Worm (Caenorhabditis elegans) whole organism, mixed stage, embryonic: ENCODE data around the gene grl-7.

Source experiments
- M03D4.4 ChIP-seq: sonication (generic microtip); optimal IDR thresholded peaks from 2 replicates; lab custom pipeline; 2017; ENCODE audit warnings: mild to moderate bottlenecking, missing genetic modification characterization, missing compliant biosample characterization
- bed-3 ChIP-seq: fragments of 200-800 bp; sonication (Bioruptor generic); optimal IDR thresholded peaks from 3 replicates; lab custom pipeline; 2018; ENCODE audit warnings: mild to moderate bottlenecking, missing genetic modification characterization, moderate library complexity, missing compliant biosample characterization
- blmp-1 ChIP-seq: fragments of 150-350 bp; optimal IDR thresholded peaks from 2 replicates; lab custom pipeline; 2014; ENCODE audit warnings: missing biosample characterization, missing genetic modification characterization
- ceh-39 ChIP-seq: fragments of 150-350 bp; optimal IDR thresholded peaks from 2 replicates; lab custom pipeline; 2014; ENCODE audit warnings: missing biosample characterization, missing genetic modification characterization
- ceh-43 ChIP-seq: fragments of 200-800 bp; sonication (Bioruptor generic); optimal IDR thresholded peaks from 2 replicates; lab custom pipeline; 2018; ENCODE audit warnings: mild to moderate bottlenecking, missing genetic modification characterization, moderate library complexity, missing compliant biosample characterization
- ceh-83 ChIP-seq: fragments of 200-800 bp; sonication (Bioruptor generic); optimal IDR thresholded peaks from 2 replicates; lab custom pipeline; 2018; ENCODE audit warnings: mild to moderate bottlenecking, missing genetic modification characterization, missing compliant biosample characterization
- ces-1 ChIP-seq: fragments of 150-350 bp; optimal IDR thresholded peaks from 2 replicates; lab custom pipeline; 2014; ENCODE audit warnings: missing biosample characterization, missing genetic modification reagents, missing genetic modification characterization
- cnd-1 ChIP-seq: fragments of 200-800 bp; sonication (Bioruptor generic); optimal IDR thresholded peaks from 2 replicates; lab custom pipeline; 2018; ENCODE audit warnings: mild to moderate bottlenecking, missing genetic modification characterization, missing compliant biosample characterization
- drap-1 ChIP-seq: fragments of 200-800 bp; sonication (Bioruptor generic); optimal IDR thresholded peaks from 3 replicates; lab custom pipeline; 2018; ENCODE audit warnings: mild to moderate bottlenecking, missing genetic modification characterization, missing compliant biosample characterization
- elt-1 ChIP-seq: sonication (generic microtip); optimal IDR thresholded peaks from 2 replicates; lab custom pipeline; 2017; ENCODE audit warnings: missing genetic modification characterization, mild to moderate bottlenecking, missing compliant biosample characterization, antibody characterized with exemption, moderate library complexity, borderline replicate concordance; ENCODE audit not compliant: insufficient read depth
- elt-3 ChIP-seq: fragments of 150-350 bp; optimal IDR thresholded peaks from 2 replicates; lab custom pipeline; 2014; ENCODE audit warnings: missing biosample characterization, missing genetic modification characterization
- flh-1 ChIP-seq: fragments of 200-800 bp; sonication (Bioruptor generic); optimal IDR thresholded peaks from 2 replicates; lab custom pipeline; 2018; ENCODE audit warnings: mild to moderate bottlenecking, missing genetic modification characterization, moderate library complexity, missing compliant biosample characterization
- ham-2 ChIP-seq: fragments of 200-800 bp; sonication (Bioruptor generic); optimal IDR thresholded peaks from 2 replicates; lab custom pipeline; 2018; ENCODE audit warnings: mild to moderate bottlenecking, missing genetic modification characterization, missing compliant biosample characterization
- hlh-1 ChIP-seq: fragments of 150-350 bp; optimal IDR thresholded peaks from 2 replicates; lab custom pipeline; 2014; ENCODE audit warnings: missing biosample characterization, missing genetic modification reagents, missing genetic modification characterization
- lin-13 ChIP-seq: fragments of 150-350 bp; optimal IDR thresholded peaks from 2 replicates; lab custom pipeline; 2014; ENCODE audit warnings: missing biosample characterization, missing genetic modification characterization
- lin-32 ChIP-seq: fragments of 200-800 bp; sonication (Bioruptor generic); optimal IDR thresholded peaks from 2 replicates; lab custom pipeline; 2018; ENCODE audit warnings: mild to moderate bottlenecking, missing genetic modification characterization, missing compliant biosample characterization
- lsy-2 ChIP-seq: fragments of 150-350 bp; optimal IDR thresholded peaks from 2 replicates; lab custom pipeline; 2014; ENCODE audit warnings: missing biosample characterization, missing genetic modification characterization
- mab-5 ChIP-seq: fragments of 150-350 bp; optimal IDR thresholded peaks from 2 replicates; lab custom pipeline; 2014; ENCODE audit warnings: missing biosample characterization, missing genetic modification characterization
- mep-1 ChIP-seq: fragments of 150-350 bp; optimal IDR thresholded peaks from 2 replicates; lab custom pipeline; 2017; ENCODE audit warnings: missing biosample characterization, missing genetic modification reagents, missing genetic modification characterization, inconsistent platforms
- mls-2 ChIP-seq: sonication (generic microtip); optimal IDR thresholded peaks from 2 replicates; lab custom pipeline; 2016; ENCODE audit warnings: mild to moderate bottlenecking, missing genetic modification characterization, moderate library complexity, missing compliant biosample characterization
- nhr-12 ChIP-seq: fragments of 150-350 bp; optimal IDR thresholded peaks from 2 replicates; lab custom pipeline; 2014; ENCODE audit warnings: missing biosample characterization, missing genetic modification characterization
- nhr-2 ChIP-seq: fragments of 150-350 bp; optimal IDR thresholded peaks from 2 replicates; lab custom pipeline; 2014; ENCODE audit warnings: missing biosample characterization, missing genetic modification characterization
- nhr-237 ChIP-seq: fragments of 150-350 bp; optimal IDR thresholded peaks from 2 replicates; lab custom pipeline; 2014; ENCODE audit warnings: missing biosample characterization, missing genetic modification characterization
- nhr-28 ChIP-seq: fragments of 150-350 bp; optimal IDR thresholded peaks from 2 replicates; lab custom pipeline; 2014; ENCODE audit warnings: missing biosample characterization, missing genetic modification characterization
- nhr-76 ChIP-seq: sonication (generic microtip); optimal IDR thresholded peaks from 2 replicates; lab custom pipeline; 2017; ENCODE audit warnings: missing biosample characterization, missing genetic modification characterization
- pha-4 ChIP-seq: fragments of 150-350 bp; optimal IDR thresholded peaks from 2 replicates; lab custom pipeline; 2018; ENCODE audit warnings: missing biosample characterization, missing genetic modification reagents, missing genetic modification characterization
- snpc-4 ChIP-seq: fragments of 150-350 bp; optimal IDR thresholded peaks from 2 replicates; lab custom pipeline; 2014; ENCODE audit warnings: missing biosample characterization, missing genetic modification characterization
- sptf-1 ChIP-seq: sonication (generic microtip); optimal IDR thresholded peaks from 2 replicates; lab custom pipeline; 2017; ENCODE audit warnings: mild to moderate bottlenecking, missing genetic modification characterization, moderate library complexity, missing compliant biosample characterization
- tbx-8 ChIP-seq: fragments of 200-800 bp; sonication (Bioruptor generic); optimal IDR thresholded peaks from 2 replicates; lab custom pipeline; 2018; ENCODE audit warnings: mild to moderate bottlenecking, missing genetic modification characterization, moderate library complexity, missing compliant biosample characterization
- unc-120 ChIP-seq: sonication (generic microtip); optimal IDR thresholded peaks from 2 replicates; lab custom pipeline; 2017; ENCODE audit warnings: missing genetic modification characterization, missing compliant biosample characterization; ENCODE audit not compliant: poor library complexity, severe bottlenecking
- unc-39 ChIP-seq: fragments of 150-350 bp; optimal IDR thresholded peaks from 2 replicates; lab custom pipeline; 2014; ENCODE audit warnings: missing biosample characterization, missing genetic modification characterization
- unc-62 ChIP-seq: fragments of 150-350 bp; optimal IDR thresholded peaks from 2 replicates; lab custom pipeline; 2014; ENCODE audit warnings: missing biosample characterization, missing genetic modification reagents, missing genetic modification characterization
- zip-8 ChIP-seq: fragments of 150-350 bp; optimal IDR thresholded peaks from 2 replicates; lab custom pipeline; 2014; ENCODE audit warnings: missing biosample characterization, missing genetic modification characterization
- ztf-11 ChIP-seq: fragments of 150-350 bp; optimal IDR thresholded peaks from 2 replicates; lab custom pipeline; 2014; ENCODE audit warnings: missing biosample characterization, missing genetic modification characterization

Gene grl-7

ce11 chrV:11354264-11354663, 7.5 kb upstream of the grl-7 start:
- TF ChIP-seq drap-1 (GFP tag; lab: Kevin White, UChicago), result no peak
- TF ChIP-seq ces-1 (GFP tag; lab: Kevin White, UChicago), result peak; percentile 52

- TF ChIP-seq tbx-8 (GFP tag; lab: Kevin White, UChicago) (no peak), lsy-2 (tag; lab: Kevin White, UChicago) (no peak), sptf-1 (tag; lab: Kevin White, UChicago) (no peak), drap-1 (GFP tag; lab: Kevin White, UChicago) (no peak), blmp-1 (tag; lab: Kevin White, UChicago) (no peak), nhr-2 (tag; lab: Kevin White, UChicago) (no peak), mep-1 (tag; lab: Kevin White, UChicago) (no peak), elt-3 (no peak), mls-2 (tag; lab: Kevin White, UChicago) (no peak), M03D4.4 (tag; lab: Kevin White, UChicago) (no peak), ham-2 (GFP tag; lab: Kevin White, UChicago) (no peak), bed-3 (GFP tag; lab: Kevin White, UChicago) (no peak), ceh-43 (GFP tag; lab: Kevin White, UChicago) (no peak), unc-39 (tag; lab: Kevin White, UChicago) (no peak), elt-1 (tag; lab: Kevin White, UChicago) (no peak), lin-32 (no peak), lin-13 (tag; lab: Kevin White, UChicago) (no peak), nhr-12 (tag; lab: Kevin White, UChicago) (no peak)
- TF ChIP-seq, all 35 proteins: peak for 0
These were observed 6.1 kb upstream of the grl-7 start, which contains the start of gene npr-25 for ce11 chrV:11352893-11353292. Gene npr-25, minus strand, starts transcription at chrV:11352993.

ce11 chrV:11351263-11351662, 4.5 kb upstream of the grl-7 start:
- TF ChIP-seq ces-1 (GFP tag; lab: Kevin White, UChicago) (peak; percentile 19), drap-1 (GFP tag; lab: Kevin White, UChicago) (no peak), unc-39 (tag; lab: Kevin White, UChicago) (no peak), tbx-8 (GFP tag; lab: Kevin White, UChicago) (no peak), bed-3 (GFP tag; lab: Kevin White, UChicago) (no peak), lin-32 (no peak)
- TF ChIP-seq, all 35 proteins: peak for 1

- TF ChIP-seq nhr-2 (tag; lab: Kevin White, UChicago) (peak; percentile 10), hlh-1 (tag; lab: Kevin White, UChicago) (no peak), zip-8 (tag; lab: Kevin White, UChicago) (no peak), tbx-8 (GFP tag; lab: Kevin White, UChicago) (no peak), mab-5 (tag; lab: Kevin White, UChicago) (no peak), nhr-12 (tag; lab: Kevin White, UChicago) (no peak), lsy-2 (tag; lab: Kevin White, UChicago) (no peak), elt-1 (tag; lab: Kevin White, UChicago) (no peak), snpc-4 (no peak), ztf-11 (tag; lab: Kevin White, UChicago) (no peak), lin-32 (no peak), ceh-43 (GFP tag; lab: Kevin White, UChicago) (no peak), ces-1 (GFP tag; lab: Kevin White, UChicago) (peak; percentile 22), drap-1 (GFP tag; lab: Kevin White, UChicago) (no peak), sptf-1 (tag; lab: Kevin White, UChicago) (peak; percentile 13), pha-4 (tag; lab: Kevin White, UChicago) (no peak), nhr-28 (no peak), lin-13 (tag; lab: Kevin White, UChicago) (no peak), ceh-39 (tag; lab: Kevin White, UChicago) (no peak), mls-2 (tag; lab: Kevin White, UChicago) (no peak), unc-62 (no peak), unc-39 (tag; lab: Kevin White, UChicago) (no peak), unc-120 (no peak), ceh-83 (GFP tag; lab: Kevin White, UChicago) (no peak), flh-1 (no peak), mep-1 (tag; lab: Kevin White, UChicago) (no peak), nhr-76 (tag; lab: Kevin White, UChicago) (no peak), M03D4.4 (tag; lab: Kevin White, UChicago) (no peak), nhr-237 (tag; lab: Kevin White, UChicago) (no peak), cnd-1 (tag; lab: Kevin White, UChicago) (peak; percentile 3), bed-3 (GFP tag; lab: Kevin White, UChicago) (no peak), blmp-1 (tag; lab: Kevin White, UChicago) (no peak), ham-2 (GFP tag; lab: Kevin White, UChicago) (no peak)
These were observed 1.9 kb downstream of the grl-7 start for ce11 chrV:11344816-11345336.
